Worm (Caenorhabditis elegans) whole organism, L4 larva: ENCODE measurements around the gene phat-4.

ENCODE experiments used
- ama-1 ChIP-seq: fragments of 150-350 bp; optimal IDR thresholded peaks from 2 replicates; lab custom pipeline; 2014; ENCODE audit warnings: inconsistent platforms, mixed read lengths
- ctbp-1 ChIP-seq: fragments of 200-800 bp; sonication (Bioruptor generic); IDR thresholded peaks from 2 replicates; pipeline ENCODE4 v1.3.6; 2022; ENCODE audit warnings: missing genetic modification reagents, missing genetic modification characterization, missing compliant biosample characterization
- nhr-237 ChIP-seq: sonication (generic microtip); optimal IDR thresholded peaks from 2 replicates; lab custom pipeline; 2017; ENCODE audit warnings: missing biosample characterization, missing genetic modification characterization
- nhr-77 ChIP-seq: fragments of 150-350 bp; optimal IDR thresholded peaks from 2 replicates; lab custom pipeline; 2014; ENCODE audit warnings: missing biosample characterization, missing genetic modification characterization
- skn-1 ChIP-seq: fragments of 150-350 bp; optimal IDR thresholded peaks from 2 replicates; lab custom pipeline; 2014; ENCODE audit warnings: missing biosample characterization, missing genetic modification characterization
- snpc-4 ChIP-seq: fragments of 150-350 bp; optimal IDR thresholded peaks from 2 replicates; lab custom pipeline; 2014; ENCODE audit warnings: missing biosample characterization, missing genetic modification characterization
- unc-130 ChIP-seq: sonication (generic microtip); optimal IDR thresholded peaks from 2 replicates; lab custom pipeline; 2016; ENCODE audit warnings: missing genetic modification reagents, missing genetic modification characterization, missing compliant biosample characterization
- unc-62 ChIP-seq, 3 experiments: fragments of 150-350 bp in 1 of 3; sonication (generic microtip); optimal IDR thresholded peaks in 2 of 3; peaks in 1 of 3; 1 replicate in 1 of 3; 2 replicates in 2 of 3; lab custom pipeline; 2014 to 2017; ENCODE audit warnings: missing biosample characterization in 3 of 3, missing genetic modification characterization in 3 of 3, missing genetic modification reagents in 3 of 3, missing genotype in 1 of 3

DNA sequence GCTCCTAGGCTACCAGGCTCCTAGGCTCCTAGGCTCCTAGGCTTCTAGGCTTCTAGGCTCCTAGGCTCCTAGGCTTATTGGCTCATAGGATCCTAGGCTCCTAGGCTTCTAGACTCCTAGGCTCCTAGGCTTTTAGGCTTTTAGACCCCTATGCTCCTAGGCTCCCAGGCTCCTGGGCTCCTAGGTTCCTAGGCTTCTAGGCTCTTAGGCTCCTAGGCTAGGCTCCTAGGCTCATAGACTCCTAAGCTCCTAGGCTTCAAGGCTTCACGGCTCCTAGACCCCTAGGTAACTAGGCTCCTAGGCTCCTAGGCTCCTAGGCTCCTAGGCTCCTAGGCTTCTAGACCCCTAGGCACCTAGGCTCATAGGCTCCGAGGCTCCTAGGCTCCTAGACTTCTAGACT lies 21.7 kb downstream of the phat-4 start:
- TF ChIP-seq snpc-4 (tag; lab: Kevin White, UChicago) (no peak), skn-1 (no peak), ctbp-1 (GFP tag; lab: Robert Waterston, UW) (no peak), unc-62 (GFP tag; optimal IDR thresholded peaks at IDR 0.05 in 1 of 2; lab: Kevin White, UChicago) (no peak), unc-62 (tag; optimal IDR thresholded peaks at IDR 0.05; lab: Kevin White, UChicago) (no peak), nhr-237 (tag; lab: Kevin White, UChicago) (no peak), ama-1 (lab: Kevin White, UChicago) (no peak), nhr-77 (tag; lab: Kevin White, UChicago) (no peak), unc-130 (GFP tag; lab: Kevin White, UChicago) (no peak)
